Worm (Caenorhabditis elegans) whole organism, L2 larva: ENCODE data around the gene C25E10.13.

Source experiments
- C34F6.9 ChIP-seq: fragments of 150-350 bp; optimal IDR thresholded peaks from 2 replicates; lab custom pipeline; 2014; ENCODE audit warnings: missing biosample characterization, missing genetic modification characterization
- ZK546.5 ChIP-seq: sonication (generic microtip); optimal IDR thresholded peaks from 2 replicates; lab custom pipeline; 2017; ENCODE audit warnings: missing biosample characterization, missing genetic modification characterization
- aly-2 ChIP-seq: fragments of 150-350 bp; optimal IDR thresholded peaks from 2 replicates; lab custom pipeline; 2014; ENCODE audit warnings: missing biosample characterization, missing genetic modification characterization
- ama-1 ChIP-seq: fragments of 150-350 bp; optimal IDR thresholded peaks from 2 replicates; lab custom pipeline; 2018; ENCODE audit warnings: inconsistent platforms
- blmp-1 ChIP-seq: sonication (generic microtip); optimal IDR thresholded peaks from 2 replicates; lab custom pipeline; 2017; ENCODE audit warnings: missing genetic modification characterization, mild to moderate bottlenecking, missing compliant biosample characterization, antibody characterized with exemption, moderate library complexity; ENCODE audit not compliant: insufficient read depth
- ceh-16 ChIP-seq: fragments of 150-350 bp; optimal IDR thresholded peaks from 2 replicates; lab custom pipeline; 2014; ENCODE audit warnings: missing biosample characterization, missing genetic modification characterization
- ceh-82 ChIP-seq: fragments of 150-350 bp; optimal IDR thresholded peaks from 2 replicates; lab custom pipeline; 2014; ENCODE audit warnings: missing biosample characterization, missing genetic modification characterization
- crh-2 ChIP-seq: sonication (generic microtip); optimal IDR thresholded peaks from 2 replicates; lab custom pipeline; 2017; ENCODE audit warnings: missing biosample characterization, missing genetic modification characterization
- dmd-4 ChIP-seq: sonication (generic microtip); optimal IDR thresholded peaks from 2 replicates; lab custom pipeline; 2017; ENCODE audit warnings: missing biosample characterization, missing genetic modification characterization
- egl-27 ChIP-seq: sonication (generic microtip); optimal IDR thresholded peaks from 3 replicates; lab custom pipeline; 2017; ENCODE audit warnings: missing biosample characterization, missing genetic modification reagents, missing genetic modification characterization
- elt-3 ChIP-seq: sonication (generic microtip); optimal IDR thresholded peaks from 2 replicates; lab custom pipeline; 2017; ENCODE audit warnings: missing biosample characterization, missing genetic modification characterization
- fos-1 ChIP-seq: fragments of 150-350 bp; optimal IDR thresholded peaks from 2 replicates; lab custom pipeline; 2014; ENCODE audit warnings: missing biosample characterization, missing genetic modification characterization
- lin-11 ChIP-seq: fragments of 150-350 bp; sonication (generic microtip); optimal IDR thresholded peaks from 2 replicates; lab custom pipeline; 2014; ENCODE audit warnings: missing biosample characterization, missing genetic modification characterization, inconsistent platforms, mixed read lengths
- lin-39 ChIP-seq: fragments of 150-350 bp; optimal IDR thresholded peaks from 2 replicates; lab custom pipeline; 2014; ENCODE audit warnings: missing biosample characterization, missing genetic modification reagents, missing genetic modification characterization
- lsy-2 ChIP-seq, 2 experiments: fragments of 150-350 bp in 1 of 2; sonication (generic microtip) in 1 of 2; optimal IDR thresholded peaks; 2 replicates each; lab custom pipeline; 2014 to 2017; ENCODE audit warnings: missing biosample characterization in 2 of 2, missing genetic modification characterization in 2 of 2
- mab-5 ChIP-seq: fragments of 150-350 bp; optimal IDR thresholded peaks from 2 replicates; lab custom pipeline; 2014; ENCODE audit warnings: missing biosample characterization, missing genetic modification characterization
- mdl-1 ChIP-seq, 2 experiments: fragments of 150-350 bp in 1 of 2; sonication (generic microtip) in 1 of 2; optimal IDR thresholded peaks; 2 replicates each; lab custom pipeline; 2017; ENCODE audit warnings: missing biosample characterization in 2 of 2, missing genetic modification characterization in 2 of 2
- nhr-11 ChIP-seq: fragments of 150-350 bp; optimal IDR thresholded peaks from 2 replicates; lab custom pipeline; 2014; ENCODE audit warnings: missing biosample characterization, missing genetic modification characterization
- nhr-12 ChIP-seq: fragments of 150-350 bp; optimal IDR thresholded peaks from 2 replicates; lab custom pipeline; 2014; ENCODE audit warnings: missing biosample characterization, missing genetic modification characterization
- nhr-129 ChIP-seq: fragments of 150-350 bp; optimal IDR thresholded peaks from 2 replicates; lab custom pipeline; 2014; ENCODE audit warnings: missing biosample characterization, missing genetic modification characterization
- nhr-21 ChIP-seq: fragments of 150-350 bp; optimal IDR thresholded peaks from 2 replicates; lab custom pipeline; 2014; ENCODE audit warnings: missing biosample characterization, missing genetic modification characterization
- nhr-23 ChIP-seq: fragments of 150-350 bp; optimal IDR thresholded peaks from 2 replicates; lab custom pipeline; 2014; ENCODE audit warnings: missing biosample characterization, missing genetic modification reagents, missing genetic modification characterization
- nhr-237 ChIP-seq: fragments of 150-350 bp; optimal IDR thresholded peaks from 2 replicates; lab custom pipeline; 2014; ENCODE audit warnings: missing biosample characterization, missing genetic modification characterization
- nhr-25 ChIP-seq: fragments of 150-350 bp; sonication (generic microtip); optimal IDR thresholded peaks from 3 replicates; lab custom pipeline; 2014; ENCODE audit warnings: missing biosample characterization, missing genetic modification characterization
- nhr-6 ChIP-seq: fragments of 150-350 bp; optimal IDR thresholded peaks from 2 replicates; lab custom pipeline; 2014; ENCODE audit warnings: missing biosample characterization, missing genetic modification characterization
- sem-4 ChIP-seq: fragments of 150-350 bp; optimal IDR thresholded peaks from 2 replicates; lab custom pipeline; 2014; ENCODE audit warnings: missing biosample characterization, missing genetic modification reagents, missing genetic modification characterization
- skn-1 ChIP-seq: sonication (generic microtip); optimal IDR thresholded peaks from 2 replicates; lab custom pipeline; 2017; ENCODE audit warnings: missing biosample characterization, missing genetic modification characterization
- sma-3 ChIP-seq: sonication (generic microtip); optimal IDR thresholded peaks from 2 replicates; lab custom pipeline; 2016; ENCODE audit warnings: missing genetic modification reagents, missing genetic modification characterization, missing compliant biosample characterization
- sma-9 ChIP-seq, 2 experiments: fragments of 150-350 bp in 1 of 2; sonication (generic microtip) in 1 of 2; optimal IDR thresholded peaks; 2 replicates each; lab custom pipeline; 2014 to 2016; ENCODE audit warnings: missing genetic modification characterization in 2 of 2, mild to moderate bottlenecking in 1 of 2, missing biosample characterization in 1 of 2, missing compliant biosample characterization in 1 of 2, missing genetic modification reagents in 1 of 2, moderate library complexity in 1 of 2
- snpc-4 ChIP-seq: fragments of 150-350 bp; optimal IDR thresholded peaks from 2 replicates; lab custom pipeline; 2014; ENCODE audit warnings: missing biosample characterization, missing genetic modification characterization
- unc-55 ChIP-seq: fragments of 150-350 bp; sonication (generic microtip); optimal IDR thresholded peaks from 3 replicates; lab custom pipeline; 2014; ENCODE audit warnings: missing biosample characterization, missing genetic modification reagents, missing genetic modification characterization
- unc-62 ChIP-seq: fragments of 150-350 bp; optimal IDR thresholded peaks from 2 replicates; lab custom pipeline; 2014; ENCODE audit warnings: missing biosample characterization, missing genetic modification reagents, missing genetic modification characterization
- zag-1 ChIP-seq: fragments of 150-350 bp; optimal IDR thresholded peaks from 2 replicates; lab custom pipeline; 2014; ENCODE audit warnings: missing biosample characterization, missing genetic modification characterization
- ztf-1 ChIP-seq: fragments of 200-800 bp; sonication (Bioruptor generic); conservative IDR thresholded peaks from 2 replicates; pipeline ENCODE4 v1.3.6; 2022; ENCODE audit warnings: missing genetic modification characterization, missing compliant biosample characterization
- ztf-11 ChIP-seq: sonication (generic microtip); optimal IDR thresholded peaks from 2 replicates; lab custom pipeline; 2017; ENCODE audit warnings: missing biosample characterization, missing genetic modification characterization
- ztf-4 ChIP-seq: fragments of 150-350 bp; optimal IDR thresholded peaks from 2 replicates; lab custom pipeline; 2014; ENCODE audit warnings: missing biosample characterization, missing genetic modification characterization

C25E10.13 gene

ce11 chrV:9084252-9084651, 24.7 kb downstream of the C25E10.13 start:
- TF ChIP-seq ceh-16 (no peak), nhr-237 (tag; lab: Kevin White, UChicago) (no peak), nhr-21 (tag; lab: Kevin White, UChicago) (no peak), sma-3 (GFP tag; lab: Kevin White, UChicago) (peak; percentile 17), nhr-6 (tag; lab: Kevin White, UChicago) (no peak), sma-9 (GFP tag; optimal IDR thresholded peaks at IDR 0.05; lab: Kevin White, UChicago) (peak; percentile 68), sma-9 (tag; optimal IDR thresholded peaks at IDR 0.05; lab: Kevin White, UChicago) (no peak), ZK546.5 (tag; lab: Kevin White, UChicago) (no peak), unc-62 (no peak), snpc-4 (tag; lab: Kevin White, UChicago) (no peak)

ce11 chrV:9085845-9086244, 26.3 kb downstream of the C25E10.13 start:
- TF ChIP-seq mdl-1 (tag; optimal IDR thresholded peaks at IDR 0.05; lab: Kevin White, UChicago) (peak in 1 of 2 experiments; percentile 7), nhr-21 (tag; lab: Kevin White, UChicago) (peak; percentile 71), egl-27 (tag; lab: Kevin White, UChicago) (peak; percentile 24), ztf-11 (no peak), sma-9 (GFP tag; optimal IDR thresholded peaks at IDR 0.05; lab: Kevin White, UChicago) (peak; percentile 56), sma-9 (tag; optimal IDR thresholded peaks at IDR 0.05; lab: Kevin White, UChicago) (no peak), ceh-82 (no peak), fos-1 (peak; percentile 76), sma-3 (GFP tag; lab: Kevin White, UChicago) (peak; percentile 92), crh-2 (tag; lab: Kevin White, UChicago) (peak; percentile 16), elt-3 (tag; lab: Kevin White, UChicago) (no peak), zag-1 (no peak), nhr-25 (tag; lab: Kevin White, UChicago) (peak; percentile 63)

ce11 chrV:9088758-9089157, 29.2 kb downstream of the C25E10.13 start:
- TF ChIP-seq ama-1 (peak; percentile 96), mdl-1 (tag; optimal IDR thresholded peaks at IDR 0.05; lab: Kevin White, UChicago) (no peak), C34F6.9 (tag; lab: Kevin White, UChicago) (peak; percentile 47)
- TF ChIP-seq, all 48 proteins: peak for 2

- peak; percentile 18 for TF ChIP-seq snpc-4 (tag; lab: Kevin White, UChicago)
These were observed 31.6 kb downstream of the C25E10.13 start for ce11 chrV:9090824-9091798.

- TF ChIP-seq egl-27 (tag; lab: Kevin White, UChicago), result no peak
- no peak for TF ChIP-seq ztf-11
- peak in 1 of 2 experiments; percentile 4 for TF ChIP-seq lsy-2 (tag; optimal IDR thresholded peaks at IDR 0.05; lab: Kevin White, UChicago)
- TF ChIP-seq zag-1, result peak; percentile 53
- TF ChIP-seq unc-55 (GFP tag; lab: Kevin White, UChicago), result peak; percentile 53
- peak; percentile 28 for TF ChIP-seq sma-9 (GFP tag; optimal IDR thresholded peaks at IDR 0.05; lab: Kevin White, UChicago)
- no peak for TF ChIP-seq sma-9 (tag; optimal IDR thresholded peaks at IDR 0.05; lab: Kevin White, UChicago)
- TF ChIP-seq C34F6.9 (tag; lab: Kevin White, UChicago), result peak; percentile 40
- TF ChIP-seq blmp-1 (tag; lab: Kevin White, UChicago), result no peak
- TF ChIP-seq dmd-4 (tag; lab: Kevin White, UChicago), result no peak
- peak; percentile 24 for TF ChIP-seq nhr-129 (tag; lab: Kevin White, UChicago)
These were observed 32.7 kb downstream of the C25E10.13 start, which contains the start of gene T27E4.1 for ce11 chrV:9092209-9092608. Gene T27E4.1 (plus strand): TSS chrV:9092345.

ce11 chrV:9094060-9094628, 34.6 kb downstream of the C25E10.13 start:
- no peak for TF ChIP-seq sem-4 (tag; lab: Kevin White, UChicago)
- TF ChIP-seq nhr-12 (tag; lab: Kevin White, UChicago), result no peak
- no peak for TF ChIP-seq ztf-1 (GFP tag; lab: Robert Waterston, UW)
- no peak for TF ChIP-seq lin-39 (tag; lab: Kevin White, UChicago)
- no peak for TF ChIP-seq ztf-11
- no peak for TF ChIP-seq nhr-23 (tag; lab: Kevin White, UChicago)
- TF ChIP-seq snpc-4 (tag; lab: Kevin White, UChicago), result peak; percentile 35
- TF ChIP-seq ZK546.5 (tag; lab: Kevin White, UChicago), result no peak
- TF ChIP-seq sma-3 (GFP tag; lab: Kevin White, UChicago), result peak; percentile 58
- TF ChIP-seq nhr-6 (tag; lab: Kevin White, UChicago), result no peak
- peak; percentile 35 for TF ChIP-seq ztf-4 (tag; lab: Kevin White, UChicago)
- peak in 1 of 2 experiments; percentile 39 for TF ChIP-seq mdl-1 (tag; optimal IDR thresholded peaks at IDR 0.05; lab: Kevin White, UChicago)
- TF ChIP-seq lsy-2 (tag; optimal IDR thresholded peaks at IDR 0.05; lab: Kevin White, UChicago), result peak in 1 of 2 experiments; percentile 72
- TF ChIP-seq mab-5 (tag; lab: Kevin White, UChicago), result no peak
- no peak for TF ChIP-seq skn-1 (tag; lab: Kevin White, UChicago)
- TF ChIP-seq elt-3 (tag; lab: Kevin White, UChicago), result no peak
- no peak for TF ChIP-seq nhr-11 (tag; lab: Kevin White, UChicago)
- TF ChIP-seq nhr-25 (tag; lab: Kevin White, UChicago), result peak; percentile 5
- TF ChIP-seq egl-27 (tag; lab: Kevin White, UChicago), result no peak
- peak; percentile 7 for TF ChIP-seq lin-11 (tag; lab: Kevin White, UChicago)
- no peak for TF ChIP-seq aly-2 (tag; lab: Kevin White, UChicago)
- TF ChIP-seq dmd-4 (tag; lab: Kevin White, UChicago), result no peak
- TF ChIP-seq nhr-21 (tag; lab: Kevin White, UChicago), result peak; percentile 21
- no peak for TF ChIP-seq blmp-1 (tag; lab: Kevin White, UChicago)
